In genomic region chrX:7901153-7902038, dm6 we compare ENCODE assay signal across 1 fruit fly cellular context.
TF ChIP-seq lines count a peak whose summit lies in the region.

TSS of gene RpS6 (minus strand) at chrX:7901331.
TSS of gene bys (plus strand) at chrX:7901880.

TF ChIP-seq in whole organism, embryonic, 481 proteins besides CTCF, POLR2A, EP300 and RAD21 (continued from another document):
- TF ChIP-seq grau (tag; optimal IDR thresholded peaks at IDR 0.05; lab: Kevin White, UChicago) (peak; percentile 2), CG9727 (GFP tag; optimal IDR thresholded peaks at IDR 0.05; lab: Kevin White, UChicago) (peak; percentile 74), CG8281 (tag; optimal IDR thresholded peaks at IDR 0.05; lab: Kevin White, UChicago) (peak; percentile 6), Optix (GFP tag; IDR thresholded peaks at IDR 0.05; lab: Robert Waterston, UW) (0 out of 3 replicates have a peak, but pooled peaks have one; percentile 32), bab2 (GFP tag; optimal IDR thresholded peaks at IDR 0.05; lab: Kevin White, UChicago) (peak; percentile 36), ci (GFP tag; IDR thresholded peaks at IDR 0.05; lab: Robert Waterston, UW) (peak; percentile 89), Side (GFP tag; optimal IDR thresholded peaks at IDR 0.05; lab: Kevin White, UChicago) (peak; percentile 23), fu2 (GFP tag; optimal IDR thresholded peaks at IDR 0.05; lab: Kevin White, UChicago) (peak; percentile 12), CkIIα-i1 (GFP tag; IDR thresholded peaks at IDR 0.05; lab: Robert Waterston, UW) (no peak), ssp (GFP tag; IDR thresholded peaks at IDR 0.05; lab: Robert Waterston, UW) (0 out of 2 replicates have a peak, but pooled peaks have one; percentile 19), wek (GFP tag; optimal IDR thresholded peaks at IDR 0.05; lab: Kevin White, UChicago) (peak; percentile 33), dysf (GFP tag; IDR thresholded peaks at IDR 0.05; lab: Robert Waterston, UW) (peak; percentile 42; the same call in 2 of the 3 replicates), ase (GFP tag; IDR thresholded peaks at IDR 0.05; lab: Robert Waterston, UW) (peak; percentile 61; the same call in 1 of the 3 replicates), so (GFP tag; IDR thresholded peaks at IDR 0.05; lab: Robert Waterston, UW) (peak; percentile 30; the same call in 1 of the 3 replicates), CG15514 (GFP tag; optimal IDR thresholded peaks at IDR 0.05; lab: Kevin White, UChicago) (peak; percentile 22), CG14710 (tag; optimal IDR thresholded peaks at IDR 0.05; lab: Kevin White, UChicago) (peak; percentile 65), knrl (GFP tag; IDR thresholded peaks at IDR 0.05; lab: Robert Waterston, UW; ENCODE audit: partially characterized antibody) (peak; percentile 83), croc (GFP tag; conservative IDR thresholded peaks at IDR 0.05; lab: Robert Waterston, UW) (no peak), Dp (GFP tag; optimal IDR thresholded peaks at IDR 0.05; lab: Kevin White, UChicago) (peak; percentile 19), CG13296 (GFP tag; optimal IDR thresholded peaks at IDR 0.05; lab: Kevin White, UChicago) (peak; percentile 66), fd3F (GFP tag; optimal IDR thresholded peaks at IDR 0.05; lab: Kevin White, UChicago) (no peak), CG15479 (GFP tag; optimal IDR thresholded peaks at IDR 0.05; lab: Kevin White, UChicago) (peak; percentile 26), sob (GFP tag; IDR thresholded peaks at IDR 0.05; lab: Robert Waterston, UW) (peak; percentile 73), lov (optimal IDR thresholded peaks at IDR 0.05; lab: Kevin White, UChicago) (no peak), lov (GFP tag; IDR thresholded peaks at IDR 0.05; lab: Robert Waterston, UW) (0 out of 3 replicates have a peak, but pooled peaks have one; percentile 66), ftz-f1 (GFP tag; optimal IDR thresholded peaks at IDR 0.05; lab: Kevin White, UChicago) (no peak), HLH3B (GFP tag; IDR thresholded peaks at IDR 0.05; lab: Robert Waterston, UW) (peak; percentile 36; the same call in 1 of the 2 replicates), CG10654 (GFP tag; optimal IDR thresholded peaks at IDR 0.05; lab: Kevin White, UChicago) (peak; percentile 10), CG4424 (GFP tag; optimal IDR thresholded peaks at IDR 0.05; lab: Kevin White, UChicago) (peak; percentile 39), CG2199 (GFP tag; IDR thresholded peaks at IDR 0.05; lab: Robert Waterston, UW) (peak; percentile 79; the same call in 1 of the 3 replicates), twi (tag; optimal IDR thresholded peaks at IDR 0.05; lab: Kevin White, UChicago) (no peak), Asciz (GFP tag; optimal IDR thresholded peaks at IDR 0.05; lab: Kevin White, UChicago) (peak; percentile 64), aop (GFP tag; IDR thresholded peaks at IDR 0.05; lab: Robert Waterston, UW) (peak; percentile 88), CG10959 (GFP tag; IDR thresholded peaks at IDR 0.05; lab: Robert Waterston, UW) (no peak), CG17912 (GFP tag; optimal IDR thresholded peaks at IDR 0.05; lab: Kevin White, UChicago) (peak; percentile 59), CG10147 (GFP tag; optimal IDR thresholded peaks at IDR 0.05; lab: Kevin White, UChicago) (peak; percentile 16), odd (GFP tag; optimal IDR thresholded peaks at IDR 0.05; lab: Kevin White, UChicago) (peak; percentile 51), Med (GFP tag; lab: Kevin White, UChicago) (peak; percentile 89), Opbp (GFP tag; IDR thresholded peaks at IDR 0.05; lab: Robert Waterston, UW; ENCODE audit: partially characterized antibody) (peak; percentile 92), CG7963 (GFP tag; IDR thresholded peaks at IDR 0.05; lab: Robert Waterston, UW; ENCODE audit: partially characterized antibody) (peak; percentile 86), bcd (GFP tag; optimal IDR thresholded peaks at IDR 0.05; lab: Kevin White, UChicago) (peak; percentile 47), CG16815 (GFP tag; optimal IDR thresholded peaks at IDR 0.05; lab: Kevin White, UChicago) (peak; percentile 45), maf-S (GFP tag; optimal IDR thresholded peaks at IDR 0.05; lab: Kevin White, UChicago) (peak; percentile 18), Hr39 (optimal IDR thresholded peaks at IDR 0.05; lab: Kevin White, UChicago) (no peak), CG18011 (GFP tag; optimal IDR thresholded peaks at IDR 0.05; lab: Kevin White, UChicago) (no peak), ERR (GFP tag; optimal IDR thresholded peaks at IDR 0.05; lab: Kevin White, UChicago) (no peak), slou (GFP tag; optimal IDR thresholded peaks at IDR 0.05; lab: Kevin White, UChicago) (peak; percentile 41), scrt (GFP tag; optimal IDR thresholded peaks at IDR 0.05; lab: Kevin White, UChicago) (peak; percentile 61), amos (GFP tag; IDR thresholded peaks at IDR 0.05; lab: Robert Waterston, UW; ENCODE audit: partially characterized antibody) (peak; percentile 92), org-1 (GFP tag; optimal IDR thresholded peaks at IDR 0.05; lab: Kevin White, UChicago) (no peak), bbx (GFP tag; IDR thresholded peaks at IDR 0.05; lab: Robert Waterston, UW; ENCODE audit: partially characterized antibody) (peak; percentile 91), Antp (GFP tag; optimal IDR thresholded peaks at IDR 0.05; lab: Kevin White, UChicago) (peak; percentile 35), mam (GFP tag; optimal IDR thresholded peaks at IDR 0.05; lab: Kevin White, UChicago) (peak; percentile 31), CG3281 (GFP tag; optimal IDR thresholded peaks at IDR 0.05; lab: Kevin White, UChicago) (peak; percentile 67), chinmo (GFP tag; IDR thresholded peaks at IDR 0.05; lab: Robert Waterston, UW; ENCODE audit: partially characterized antibody) (peak; percentile 59; the same call in 1 of the 4 replicates), HLH54F (GFP tag; optimal IDR thresholded peaks at IDR 0.05; lab: Kevin White, UChicago) (peak; percentile 22), kni (GFP tag; optimal IDR thresholded peaks at IDR 0.05; lab: Kevin White, UChicago) (peak; percentile 30), CG33557 (GFP tag; optimal IDR thresholded peaks at IDR 0.05; lab: Kevin White, UChicago) (peak; percentile 19), vvl (GFP tag; IDR thresholded peaks at IDR 0.05; lab: Robert Waterston, UW) (peak; percentile 31; the same call in 1 of the 2 replicates), nerfin-1 (tag; optimal IDR thresholded peaks at IDR 0.05; lab: Kevin White, UChicago) (peak; percentile 22), CG1233 (GFP tag; optimal IDR thresholded peaks at IDR 0.05; lab: Kevin White, UChicago) (peak; percentile 42), dimm (GFP tag; IDR thresholded peaks at IDR 0.05; lab: Robert Waterston, UW) (no peak), Hmr (GFP tag; optimal IDR thresholded peaks at IDR 0.05; lab: Kevin White, UChicago) (peak; percentile 68), luna (GFP tag; optimal IDR thresholded peaks at IDR 0.05; lab: Kevin White, UChicago) (no peak), CG10979 (tag; optimal IDR thresholded peaks at IDR 0.05; lab: Kevin White, UChicago) (peak; percentile 2), fd102C (GFP tag; optimal IDR thresholded peaks at IDR 0.05; lab: Kevin White, UChicago) (no peak), Dref (GFP tag; IDR thresholded peaks at IDR 0.05; lab: Robert Waterston, UW) (peak; percentile 76), Tbp (GFP tag; optimal IDR thresholded peaks at IDR 0.05; lab: Kevin White, UChicago) (no peak), dpn (GFP tag; optimal IDR thresholded peaks at IDR 0.05; lab: Kevin White, UChicago) (peak; percentile 30 to 31), CG10462 (GFP tag; optimal IDR thresholded peaks at IDR 0.05; lab: Kevin White, UChicago) (no peak), CG7987 (GFP tag; optimal IDR thresholded peaks at IDR 0.05; lab: Kevin White, UChicago) (peak; percentile 76), sna (GFP tag; IDR thresholded peaks at IDR 0.05; lab: Robert Waterston, UW; ENCODE audit: partially characterized antibody) (0 out of 2 replicates have a peak, but pooled peaks have one; percentile 36), CG12071 (GFP tag; optimal IDR thresholded peaks at IDR 0.05; lab: Kevin White, UChicago) (peak; percentile 55), CG13123 (GFP tag; optimal IDR thresholded peaks at IDR 0.05; lab: Kevin White, UChicago) (no peak), crp (GFP tag; optimal IDR thresholded peaks at IDR 0.05; lab: Kevin White, UChicago) (peak in 1 of 2 experiments; percentile 65), CG14860 (GFP tag; IDR thresholded peaks at IDR 0.05; lab: Robert Waterston, UW; ENCODE audit: partially characterized antibody) (peak; percentile 77), bigmax (GFP tag; optimal IDR thresholded peaks at IDR 0.05; lab: Kevin White, UChicago) (peak; percentile 7), CG10209 (GFP tag; optimal IDR thresholded peaks at IDR 0.05; lab: Kevin White, UChicago) (peak; percentile 43), Rx (GFP tag; IDR thresholded peaks at IDR 0.05; lab: Robert Waterston, UW) (peak; percentile 17; the same call in 1 of the 2 replicates), cwo (GFP tag; optimal IDR thresholded peaks at IDR 0.05; lab: Kevin White, UChicago) (peak; percentile 60), hbn (GFP tag; IDR thresholded peaks at IDR 0.05; lab: Robert Waterston, UW; ENCODE audit: partially characterized antibody) (peak; percentile 58), CG11456 (GFP tag; IDR thresholded peaks at IDR 0.05; lab: Robert Waterston, UW) (peak; percentile 81), Nf-YB (GFP tag; optimal IDR thresholded peaks at IDR 0.05; lab: Kevin White, UChicago) (peak; percentile 3), Max (GFP tag; optimal IDR thresholded peaks at IDR 0.05; lab: Kevin White, UChicago) (peak; percentile 74), Drgx (GFP tag; IDR thresholded peaks at IDR 0.05; lab: Robert Waterston, UW) (peak; percentile 49)
